Fruit fly (Drosophila melanogaster) whole organism, wandering third instar larva: ENCODE measurements around the gene Evi5.

ENCODE experiments used
- Hr83 ChIP-seq: fragments of 200-300 bp; sonication (Bioruptor generic); optimal IDR thresholded peaks from 2 replicates; lab custom pipeline; 2016; ENCODE audit warnings: missing biosample characterization, mild to moderate bottlenecking, missing genetic modification characterization, moderate library complexity; ENCODE audit not compliant: poor library complexity, severe bottlenecking
- psq ChIP-seq: fragments of 200-800 bp; sonication (Bioruptor generic); optimal IDR thresholded peaks from 3 replicates; lab custom pipeline; 2017; ENCODE audit warnings: missing biosample characterization, mild to moderate bottlenecking, missing genetic modification characterization, moderate library complexity

dm6 chrX:11433930-11434329, 20.3 kb downstream of the Evi5 start:
- TF ChIP-seq Hr83 = no peak
- no peak for TF ChIP-seq psq (GFP tag; lab: Kevin White, UChicago)
